Fruit fly (Drosophila melanogaster): ENCODE measurements around the gene ICA69.
A peak's percentile ranks its signal among the peaks of the same experiment; 100 is the strongest.

ICA69 gene

DNA sequence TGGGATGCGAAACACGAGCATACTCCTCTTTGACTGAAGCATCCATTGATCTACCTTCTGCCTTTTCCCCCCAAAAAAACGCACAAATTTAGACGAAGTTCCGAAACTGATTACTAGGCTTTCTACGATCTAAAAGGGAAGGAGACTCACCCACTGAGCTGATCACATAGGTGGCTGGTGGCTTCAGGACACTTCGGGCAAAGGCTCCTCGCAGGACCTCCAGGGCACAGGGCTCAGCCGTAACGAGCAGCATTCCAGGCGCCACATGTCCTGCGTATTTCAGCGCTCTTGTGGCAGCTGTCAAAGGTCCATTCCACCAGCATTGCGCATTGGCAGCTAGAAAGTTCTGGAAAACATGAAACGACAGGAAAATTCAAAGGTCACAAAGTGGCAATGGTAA lies 42.4 kb upstream of the ICA69 start, which contains the start of gene CG33285:
Gene CG33285, minus strand, starts transcription at position 101 of the 400 bp plus-strand sequence.
- TF ChIP-seq HLH4C (GFP tag; IDR thresholded peaks at IDR 0.05; ENCODE audit: partially characterized antibody) (no peak), D (optimal IDR thresholded peaks at IDR 0.05) (no peak), D (GFP tag; optimal IDR thresholded peaks at IDR 0.05) (no peak), CG11456 (GFP tag; IDR thresholded peaks at IDR 0.05) (0 out of 3 replicates have a peak, but pooled peaks have one; percentile 18), dan (GFP tag; IDR thresholded peaks at IDR 0.05) (no peak), CG1792 (GFP tag; optimal IDR thresholded peaks at IDR 0.05) (no peak)

DNA sequence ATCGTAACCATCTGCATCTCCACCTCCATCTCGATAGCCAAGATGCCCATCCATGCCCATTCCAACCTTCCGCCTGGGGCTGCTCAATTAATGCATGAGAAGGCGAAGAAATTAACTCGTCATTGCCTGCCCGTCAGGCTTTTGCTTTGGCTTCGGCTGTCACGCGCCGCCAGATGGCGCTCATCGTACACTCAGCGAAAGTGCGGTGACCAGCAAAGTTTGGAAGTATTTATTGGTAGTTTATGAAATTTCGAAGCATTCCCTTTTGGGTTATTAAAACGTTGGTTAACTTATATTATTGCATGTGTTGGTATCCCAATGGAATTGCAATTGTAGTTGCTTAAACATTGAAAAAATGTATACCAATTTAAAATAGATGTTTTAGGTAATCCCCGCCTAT lies 41.0 kb upstream of the ICA69 start:
- TF ChIP-seq Taf1 (GFP tag; IDR thresholded peaks at IDR 0.05) = no peak
- TF ChIP-seq CTCF (GFP tag; optimal IDR thresholded peaks at IDR 0.05) = peak; percentile 86
- no peak for TF ChIP-seq CG9932 (GFP tag; IDR thresholded peaks at IDR 0.05)
- peak; percentile 70 for TF ChIP-seq sens (GFP tag)

- no peak for TF ChIP-seq HLH4C (GFP tag; IDR thresholded peaks at IDR 0.05; ENCODE audit: partially characterized antibody)
- TF ChIP-seq pb (GFP tag; optimal IDR thresholded peaks at IDR 0.05) = no peak
Measured at dm6 chr3L:21097386-21097785, 33.9 kb upstream of the ICA69 start.

dm6 chr3L:21098602-21099001 lies 32.6 kb upstream of the ICA69 start:
- TF ChIP-seq Kr (GFP tag; optimal IDR thresholded peaks at IDR 0.05) (no peak), Asciz (GFP tag; optimal IDR thresholded peaks at IDR 0.05) (no peak), NFAT (GFP tag; IDR thresholded peaks at IDR 0.05) (0 out of 2 replicates have a peak, but pooled peaks have one; percentile 8), CG4707 (GFP tag; optimal IDR thresholded peaks at IDR 0.05) (no peak), CHES-1-like (GFP tag; optimal IDR thresholded peaks at IDR 0.05) (no peak), klu (GFP tag; IDR thresholded peaks at IDR 0.05) (no peak), CG15514 (GFP tag; optimal IDR thresholded peaks at IDR 0.05) (no peak), CG12769 (tag; optimal IDR thresholded peaks at IDR 0.05) (peak; percentile 9), CG33557 (GFP tag; optimal IDR thresholded peaks at IDR 0.05) (no peak), CG16813 (GFP tag; IDR thresholded peaks at IDR 0.05; ENCODE audit: partially characterized antibody) (no peak), sc (optimal IDR thresholded peaks at IDR 0.05) (no peak), sc (GFP tag; optimal IDR thresholded peaks at IDR 0.05) (no peak), schlank (tag; optimal IDR thresholded peaks at IDR 0.05) (no peak), zen (tag; optimal IDR thresholded peaks at IDR 0.05) (no peak), peb (GFP tag; IDR thresholded peaks at IDR 0.05) (no peak), Nf-YB (GFP tag; optimal IDR thresholded peaks at IDR 0.05) (no peak), CG14667 (GFP tag; IDR thresholded peaks at IDR 0.05) (no peak), CG8359 (GFP tag; optimal IDR thresholded peaks at IDR 0.05; ENCODE audit: borderline replicate concordance) (no peak), CG1647 (GFP tag; optimal IDR thresholded peaks at IDR 0.05) (no peak), CG13624 (GFP tag; optimal IDR thresholded peaks at IDR 0.05) (no peak), dm (GFP tag; optimal IDR thresholded peaks at IDR 0.05) (no peak), toy (GFP tag; IDR thresholded peaks at IDR 0.05) (no peak), Lpt (GFP tag; optimal IDR thresholded peaks at IDR 0.05) (no peak), pros (GFP tag; optimal IDR thresholded peaks at IDR 0.05) (no peak), slbo (GFP tag; IDR thresholded peaks at IDR 0.05) (no peak), CG7786 (GFP tag; optimal IDR thresholded peaks at IDR 0.05) (no peak), shn (GFP tag; optimal IDR thresholded peaks at IDR 0.05) (no peak), CG6765 (GFP tag; optimal IDR thresholded peaks at IDR 0.05) (no peak), Ets97D (GFP tag; optimal IDR thresholded peaks at IDR 0.05) (no peak), MTF-1 (GFP tag; optimal IDR thresholded peaks at IDR 0.05; ENCODE audit: borderline replicate concordance) (no peak), chinmo (GFP tag; IDR thresholded peaks at IDR 0.05; ENCODE audit: partially characterized antibody) (0 out of 4 replicates have a peak, but pooled peaks have one; percentile 9), CG7963 (GFP tag; IDR thresholded peaks at IDR 0.05; ENCODE audit: partially characterized antibody) (no peak), CG6175 (GFP tag; IDR thresholded peaks at IDR 0.05) (0 out of 3 replicates have a peak, but pooled peaks have one; percentile 23), CG5180 (GFP tag; optimal IDR thresholded peaks at IDR 0.05) (no peak), E2f2 (GFP tag; IDR thresholded peaks at IDR 0.05) (no peak), CG7357 (GFP tag; IDR thresholded peaks at IDR 0.05) (no peak)

All from whole organism, embryonic.